Worm (Caenorhabditis elegans): Measurements from ENCODE around the gene F46C5.9.

Gene F46C5.9

ce11 chrII:8829189-8829588 lies 18.7 kb upstream of the F46C5.9 start, which contains the start of gene F46C5.2:
F46C5.2 (minus strand) TSS chrII:8829289.
- TF ChIP-seq F10E7.11 (tag; optimal IDR thresholded peaks at IDR 0.05) = no peak
- TF ChIP-seq B0261.1 (tag; optimal IDR thresholded peaks at IDR 0.05) = no peak
- no peak for TF ChIP-seq ceh-100 (GFP tag; IDR thresholded peaks at IDR 0.05)
- no peak for TF ChIP-seq zfh-2 (GFP tag; conservative IDR thresholded peaks at IDR 0.05)
- no peak for TF ChIP-seq egrh-3 (GFP tag; IDR thresholded peaks at IDR 0.05)
- no peak for TF ChIP-seq lin-40 (tag; optimal IDR thresholded peaks at IDR 0.05)
- TF ChIP-seq unc-62 (GFP tag; optimal IDR thresholded peaks at IDR 0.05) = no peak

- TF ChIP-seq hmg-1.2 (GFP tag; IDR thresholded peaks at IDR 0.05) = no peak
- TF ChIP-seq ekl-4 (GFP tag; IDR thresholded peaks at IDR 0.05) = no peak
- TF ChIP-seq ceh-58 (GFP tag; IDR thresholded peaks at IDR 0.05) = no peak
- TF ChIP-seq repo-1 (tag; optimal IDR thresholded peaks at IDR 0.05) = no peak
- TF ChIP-seq ama-1 (optimal IDR thresholded peaks at IDR 0.05) = no peak
- TF ChIP-seq ama-1 (GFP tag; optimal IDR thresholded peaks at IDR 0.05) = no peak
- TF ChIP-seq sdz-38 (tag; optimal IDR thresholded peaks at IDR 0.05) = no peak
Measured at ce11 chrII:8825769-8826168, 15.2 kb upstream of the F46C5.9 start, which contains the start of gene nas-25. nas-25 (plus strand) TSS chrII:8826069.

ce11 chrII:8822711-8823110 lies 12.2 kb upstream of the F46C5.9 start:
- TF ChIP-seq lin-40 (tag; optimal IDR thresholded peaks at IDR 0.05) (peak; percentile 1), somi-1 (GFP tag; optimal IDR thresholded peaks at IDR 0.05) (peak; percentile 19), dpl-1 (GFP tag; optimal IDR thresholded peaks at IDR 0.05) (no peak)

DNA sequence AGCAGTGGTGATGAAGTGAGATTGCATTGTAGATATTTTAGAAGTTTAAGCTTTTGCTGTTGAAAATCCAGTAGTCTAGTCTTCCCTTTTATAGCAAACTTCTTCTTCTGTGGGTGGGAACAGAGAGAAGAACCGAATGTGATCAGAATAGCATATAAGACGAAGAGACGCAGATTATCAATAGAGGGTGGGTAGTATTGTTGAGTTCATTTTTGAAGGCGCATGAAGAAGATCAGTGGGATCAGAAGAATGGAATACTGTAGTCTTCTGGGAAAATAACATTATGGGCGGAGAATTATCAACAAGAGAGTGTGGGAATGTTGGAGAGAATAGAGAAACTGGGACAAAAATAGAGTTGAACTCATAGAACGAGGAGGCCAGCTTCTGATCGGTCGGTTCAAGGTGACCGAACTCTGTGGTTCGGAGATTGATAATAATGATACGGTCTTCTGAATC lies 10.6 kb upstream of the F46C5.9 start, which contains the start of gene F46C5.1:
F46C5.1 (minus strand) TSS at position 51 of the 456 bp plus-strand sequence.
- TF ChIP-seq nfya-2 (GFP tag; IDR thresholded peaks at IDR 0.05) (no peak), hmg-1.2 (GFP tag; IDR thresholded peaks at IDR 0.05) (peak; percentile 26; the same call in 1 of the 2 replicates)

DNA sequence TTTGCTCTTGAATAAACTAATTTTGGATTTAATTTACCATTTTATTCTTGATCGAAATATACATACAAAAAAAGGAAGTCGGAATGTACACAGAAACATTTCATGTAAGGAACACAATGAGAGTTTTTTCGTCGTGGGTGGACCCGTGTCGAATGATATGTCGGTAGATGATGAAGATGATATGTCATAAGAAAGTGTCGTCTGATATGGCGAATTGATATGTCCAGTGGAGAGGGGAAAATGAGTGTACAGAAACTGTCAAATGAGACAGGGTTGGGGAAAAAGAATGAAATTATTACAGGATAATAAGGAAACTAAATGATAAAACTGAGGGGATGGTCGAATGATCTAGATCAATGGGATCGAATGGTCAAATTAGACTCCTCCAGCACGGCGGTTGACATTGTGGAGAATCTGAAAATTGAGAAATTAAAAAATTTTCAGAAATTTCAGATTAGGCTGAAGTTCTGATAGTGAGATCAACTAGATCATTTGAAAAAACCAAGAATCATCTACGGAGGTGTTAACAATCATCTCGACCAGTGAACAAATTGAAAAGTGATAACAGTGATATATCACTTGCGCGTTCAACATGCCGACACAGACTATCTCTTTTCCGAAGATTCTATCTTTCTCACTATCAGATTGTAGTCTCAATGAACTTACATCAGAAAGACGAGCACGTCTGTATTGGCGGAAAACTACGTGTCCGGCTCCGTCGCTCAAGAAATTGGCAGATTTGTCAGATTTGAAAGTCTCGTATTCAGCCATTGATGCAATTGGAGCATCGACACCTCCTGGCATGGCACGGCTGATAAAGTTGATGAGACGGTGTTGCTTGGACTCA lies 9.8 kb upstream of the F46C5.9 start:
- TF ChIP-seq F57C9.4 (tag; optimal IDR thresholded peaks at IDR 0.05) (no peak), snpc-3.4 (tag; optimal IDR thresholded peaks at IDR 0.05) (no peak), ceh-27 (GFP tag; optimal IDR thresholded peaks at IDR 0.05) (no peak), efl-1 (GFP tag; optimal IDR thresholded peaks at IDR 0.05) (no peak), F37B4.10 (GFP tag; IDR thresholded peaks at IDR 0.05) (0 out of 2 replicates have a peak, but pooled peaks have one; percentile 55), egl-44 (GFP tag; IDR thresholded peaks at IDR 0.05) (no peak), mcd-1 (GFP tag; IDR thresholded peaks at IDR 0.05) (no peak), dpl-1 (GFP tag; optimal IDR thresholded peaks at IDR 0.05) (no peak), aptf-2 (GFP tag; conservative IDR thresholded peaks at IDR 0.05) (0 out of 2 replicates have a peak, but pooled peaks have one; percentile 21), rec-8 (tag; optimal IDR thresholded peaks at IDR 0.05) (no peak), ceh-58 (GFP tag; IDR thresholded peaks at IDR 0.05) (no peak), F22D6.2 (tag; optimal IDR thresholded peaks at IDR 0.05) (no peak), F55B11.4 (tag; optimal IDR thresholded peaks at IDR 0.05; ENCODE audit: borderline replicate concordance, insufficient read depth) (no peak), hlh-12 (tag; optimal IDR thresholded peaks at IDR 0.05) (no peak), dox-1 (GFP tag; IDR thresholded peaks at IDR 0.05) (no peak), lin-40 (tag; optimal IDR thresholded peaks at IDR 0.05) (peak; percentile 3), cebp-2 (GFP tag; IDR thresholded peaks at IDR 0.05) (no peak), rpc-1 (optimal IDR thresholded peaks at IDR 0.05) (no peak), rpc-1 (tag; optimal IDR thresholded peaks at IDR 0.05) (no peak), lin-54 (GFP tag; optimal IDR thresholded peaks at IDR 0.05) (no peak), cebp-1 (GFP tag; IDR thresholded peaks at IDR 0.05) (no peak), cebp-1 (tag; optimal IDR thresholded peaks at IDR 0.05) (no peak), sptf-2 (GFP tag; optimal IDR thresholded peaks at IDR 0.05) (no peak), lin-35 (GFP tag; optimal IDR thresholded peaks at IDR 0.05) (peak in 1 of 3 experiments; percentile 20), atf-7 (tag; optimal IDR thresholded peaks at IDR 0.05) (no peak), attf-3 (GFP tag; conservative IDR thresholded peaks at IDR 0.05) (no peak), unc-62 (GFP tag; optimal IDR thresholded peaks at IDR 0.05) (no peak), B0035.1 (tag; optimal IDR thresholded peaks at IDR 0.05) (no peak)
